Fruit fly (Drosophila melanogaster) whole organism, embryonic: ENCODE measurements around the gene CG3078.

Source experiments
- Ada2b ChIP-seq: fragments of 200-800 bp; sonication (Bioruptor generic); IDR thresholded peaks from 2 replicates; pipeline ENCODE4 v1.3.6; 2022; ENCODE audit warnings: missing biosample characterization, missing genetic modification characterization
- CG10321 ChIP-seq: fragments of 200-800 bp; sonication (Bioruptor generic); IDR thresholded peaks from 2 replicates; pipeline ENCODE4 v1.3.6; 2022; ENCODE audit warnings: missing biosample characterization, missing genetic modification characterization
- CG11560 ChIP-seq: fragments of 200-800 bp; sonication (Bioruptor generic); IDR thresholded peaks from 3 replicates; pipeline ENCODE4 v1.3.6; 2022; ENCODE audit warnings: missing biosample characterization, missing genetic modification characterization
- CG11723 ChIP-seq: fragments of 200-800 bp; sonication (Bioruptor generic); optimal IDR thresholded peaks from 2 replicates; lab custom pipeline; 2017; ENCODE audit warnings: missing biosample characterization, mild to moderate bottlenecking, missing genetic modification characterization
- CG12299 ChIP-seq: fragments of 200-800 bp; sonication (Bioruptor generic); optimal IDR thresholded peaks from 2 replicates; lab custom pipeline; 2018; ENCODE audit warnings: missing biosample characterization, mild to moderate bottlenecking, missing genetic modification characterization
- CG14860 ChIP-seq: fragments of 200-800 bp; sonication (Bioruptor generic); IDR thresholded peaks from 3 replicates; pipeline ENCODE4 v1.3.6; 2022; ENCODE audit warnings: missing biosample characterization, missing genetic modification characterization; ENCODE audit not compliant: partially characterized antibody
- CG15601 ChIP-seq: fragments of 200-800 bp; sonication (Bioruptor generic); optimal IDR thresholded peaks from 3 replicates; lab custom pipeline; 2019; ENCODE audit warnings: missing biosample characterization, mild to moderate bottlenecking, missing genetic modification characterization, moderate library complexity
- CG17359 ChIP-seq: fragments of 200-800 bp; sonication (Bioruptor generic); optimal IDR thresholded peaks from 3 replicates; lab custom pipeline; 2018; ENCODE audit warnings: missing biosample characterization, mild to moderate bottlenecking, missing genetic modification characterization, moderate library complexity
- CG17361 ChIP-seq: fragments of 200-800 bp; sonication (Bioruptor generic); IDR thresholded peaks from 3 replicates; pipeline ENCODE4 v1.3.6; 2022; ENCODE audit warnings: missing biosample characterization, missing genetic modification characterization
- CG17612 ChIP-seq: fragments of 200-800 bp; sonication (Bioruptor generic); IDR thresholded peaks from 2 replicates; pipeline ENCODE4 v1.3.6; 2022; ENCODE audit warnings: missing biosample characterization, missing genetic modification characterization
- CG31224 ChIP-seq: fragments of 200-800 bp; sonication (Bioruptor generic); IDR thresholded peaks from 2 replicates; pipeline ENCODE4 v1.3.6; 2022; ENCODE audit warnings: missing biosample characterization, missing genetic modification characterization
- CG31365 ChIP-seq: fragments of 200-800 bp; sonication (Bioruptor generic); optimal IDR thresholded peaks from 2 replicates; lab custom pipeline; 2018; ENCODE audit warnings: missing biosample characterization, mild to moderate bottlenecking, missing genetic modification characterization
- CG33213 ChIP-seq: fragments of 200-800 bp; sonication (Bioruptor generic); optimal IDR thresholded peaks from 3 replicates; lab custom pipeline; 2016; ENCODE audit warnings: missing biosample characterization, missing genetic modification characterization
- CG4282 ChIP-seq: fragments of 200-800 bp; sonication (Bioruptor generic); optimal IDR thresholded peaks from 2 replicates; lab custom pipeline; 2016; ENCODE audit warnings: missing biosample characterization, missing genetic modification characterization
- CG43689 ChIP-seq: fragments of 200-800 bp; sonication (Bioruptor generic); IDR thresholded peaks from 2 replicates; pipeline ENCODE4 v1.3.6; 2022; ENCODE audit warnings: missing biosample characterization, missing genetic modification characterization
- CG4854 ChIP-seq: fragments of 200-800 bp; sonication (Bioruptor generic); optimal IDR thresholded peaks from 2 replicates; lab custom pipeline; 2016; ENCODE audit warnings: missing biosample characterization, missing genetic modification characterization, inconsistent platforms
- CG5245 ChIP-seq: fragments of 200-800 bp; sonication (Bioruptor generic); optimal IDR thresholded peaks from 3 replicates; lab custom pipeline; 2016; ENCODE audit warnings: missing biosample characterization, missing genetic modification characterization
- CG5953 ChIP-seq: fragments of 200-800 bp; sonication (Bioruptor generic); IDR thresholded peaks from 2 replicates; pipeline ENCODE4 v1.3.6; 2022; ENCODE audit warnings: missing biosample characterization, missing genetic modification characterization
- CG6689 ChIP-seq: fragments of 200-800 bp; sonication (Bioruptor generic); IDR thresholded peaks from 2 replicates; pipeline ENCODE4 v1.3.6; 2022; ENCODE audit warnings: missing biosample characterization, missing genetic modification characterization
- CG8290 ChIP-seq, 3 experiments: fragments of 200-800 bp; sonication (Bioruptor generic); optimal IDR thresholded peaks; 2 replicates each; lab custom pipeline; 2016 to 2019; ENCODE audit warnings: missing biosample characterization in 3 of 3, missing genetic modification characterization in 3 of 3, mild to moderate bottlenecking in 2 of 3, moderate library complexity in 1 of 3
- CG9932 ChIP-seq: fragments of 200-800 bp; sonication (Bioruptor generic); IDR thresholded peaks from 2 replicates; pipeline ENCODE4 v1.3.6; 2022; ENCODE audit warnings: missing biosample characterization, missing genetic modification characterization
- Dip2 ChIP-seq: fragments of 200-800 bp; sonication (Bioruptor generic); IDR thresholded peaks from 2 replicates; pipeline ENCODE4 v1.3.6; 2022; ENCODE audit warnings: missing biosample characterization, missing genetic modification characterization
- Dref ChIP-seq: fragments of 200-800 bp; sonication (Bioruptor generic); IDR thresholded peaks from 2 replicates; pipeline ENCODE4 v1.3.6; 2022; ENCODE audit warnings: missing biosample characterization, missing genetic modification characterization
- E2f1 ChIP-seq: fragments of 200-800 bp; sonication (Bioruptor generic); IDR thresholded peaks from 2 replicates; pipeline ENCODE4 v1.3.6; 2022; ENCODE audit warnings: missing biosample characterization, missing genetic modification characterization
- Gug ChIP-seq: fragments of 200-800 bp; sonication (Bioruptor generic); IDR thresholded peaks from 4 replicates; pipeline ENCODE4 v1.3.6; 2022; ENCODE audit warnings: missing biosample characterization, missing genetic modification characterization
- Hr3 ChIP-seq: fragments of 200-800 bp; sonication (Bioruptor generic); optimal IDR thresholded peaks from 3 replicates; lab custom pipeline; 2016; ENCODE audit warnings: missing biosample characterization, missing genetic modification characterization
- MBD-R2 ChIP-seq: fragments of 200-800 bp; sonication (Bioruptor generic); IDR thresholded peaks from 2 replicates; pipeline ENCODE4 v1.3.6; 2022; ENCODE audit warnings: missing biosample characterization, missing genetic modification characterization
- Meics ChIP-seq: fragments of 200-800 bp; sonication (Bioruptor generic); optimal IDR thresholded peaks from 2 replicates; lab custom pipeline; 2017; ENCODE audit warnings: missing biosample characterization, mild to moderate bottlenecking, missing genetic modification characterization
- Mes4 ChIP-seq: fragments of 200-800 bp; sonication (Bioruptor generic); optimal IDR thresholded peaks from 2 replicates; lab custom pipeline; 2016; ENCODE audit warnings: missing biosample characterization, missing genetic modification characterization
- Optix ChIP-seq: fragments of 200-800 bp; sonication (Bioruptor generic); IDR thresholded peaks from 3 replicates; pipeline ENCODE4 v1.3.6; 2022; ENCODE audit warnings: missing biosample characterization, missing genetic modification characterization
- Scr ChIP-seq: fragments of 200-800 bp; sonication (Bioruptor generic); IDR thresholded peaks from 2 replicates; pipeline ENCODE4 v1.3.6; 2022; ENCODE audit warnings: missing biosample characterization, missing genetic modification characterization; ENCODE audit not compliant: partially characterized antibody
- Stat92E ChIP-seq, 3 experiments: fragments of >200 bp in 2 of 3; fragments of 200-800 bp in 1 of 3; sonication (Bioruptor generic) in 1 of 3; optimal IDR thresholded peaks; 2 replicates each; lab custom pipeline; 2017 to 2019; ENCODE audit warnings: missing biosample characterization in 3 of 3, missing genetic modification characterization in 3 of 3, mild to moderate bottlenecking in 1 of 3, moderate library complexity in 1 of 3
- TFAM ChIP-seq: fragments of 200-800 bp; sonication (Bioruptor generic); optimal IDR thresholded peaks from 2 replicates; lab custom pipeline; 2017; ENCODE audit warnings: missing biosample characterization, missing genetic modification characterization, inconsistent platforms
- az2 ChIP-seq: fragments of 200-800 bp; sonication (Bioruptor generic); optimal IDR thresholded peaks from 3 replicates; lab custom pipeline; 2016; ENCODE audit warnings: missing biosample characterization, missing genetic modification characterization
- bowl ChIP-seq: fragments of 200-800 bp; sonication (Bioruptor generic); IDR thresholded peaks from 2 replicates; pipeline ENCODE4 v1.3.6; 2022; ENCODE audit warnings: missing biosample characterization, missing genetic modification characterization
- chif ChIP-seq, 2 experiments: fragments of 200-800 bp; sonication (Bioruptor generic); optimal IDR thresholded peaks; 3 replicates each; lab custom pipeline; 2016; ENCODE audit warnings: missing biosample characterization in 2 of 2, missing genetic modification characterization in 2 of 2
- hb ChIP-seq: fragments of 200-800 bp; sonication (Bioruptor generic); IDR thresholded peaks from 3 replicates; pipeline ENCODE4 v1.3.6; 2022; ENCODE audit warnings: missing biosample characterization, missing genetic modification characterization; ENCODE audit not compliant: partially characterized antibody
- hkb ChIP-seq, 2 experiments: fragments of 200-800 bp in 1 of 2; fragments of >200 bp in 1 of 2; sonication (Bioruptor generic) in 1 of 2; IDR thresholded peaks in 1 of 2; optimal IDR thresholded peaks in 1 of 2; 2 replicates each; pipeline versions ENCODE4 v1.3.6 to Lab custom; 2017 to 2022; ENCODE audit warnings: missing biosample characterization in 1 of 2, missing genetic modification characterization in 1 of 2
- jumu ChIP-seq: fragments of 200-800 bp; sonication (Bioruptor generic); optimal IDR thresholded peaks from 3 replicates; lab custom pipeline; 2016; ENCODE audit warnings: missing biosample characterization, missing genetic modification characterization
- nerfin-1 ChIP-seq: fragments of 200-800 bp; sonication (Bioruptor generic); optimal IDR thresholded peaks from 3 replicates; lab custom pipeline; 2019; ENCODE audit warnings: missing biosample characterization, mild to moderate bottlenecking, missing genetic modification characterization, moderate library complexity
- psq ChIP-seq: fragments of 200-800 bp; sonication (Bioruptor generic); optimal IDR thresholded peaks from 2 replicates; lab custom pipeline; 2017; ENCODE audit warnings: missing biosample characterization, missing genetic modification characterization
- pum ChIP-seq: fragments of 200-800 bp; sonication (Bioruptor generic); optimal IDR thresholded peaks from 2 replicates; lab custom pipeline; 2016; ENCODE audit warnings: missing biosample characterization, missing genetic modification characterization
- rib ChIP-seq: fragments of 200-800 bp; sonication (Bioruptor generic); IDR thresholded peaks from 2 replicates; pipeline ENCODE4 v1.3.6; 2022; ENCODE audit warnings: missing biosample characterization, missing genetic modification characterization
- schlank ChIP-seq: fragments of 200-800 bp; sonication (Bioruptor generic); optimal IDR thresholded peaks from 2 replicates; lab custom pipeline; 2018; ENCODE audit warnings: missing biosample characterization, mild to moderate bottlenecking, missing genetic modification characterization
- ssp ChIP-seq: fragments of 200-800 bp; sonication (Bioruptor generic); IDR thresholded peaks from 2 replicates; pipeline ENCODE4 v1.3.6; 2022; ENCODE audit warnings: missing biosample characterization, missing genetic modification characterization
- stwl ChIP-seq: fragments of 200-800 bp; sonication (Bioruptor generic); optimal IDR thresholded peaks from 3 replicates; lab custom pipeline; 2018; ENCODE audit warnings: missing biosample characterization, mild to moderate bottlenecking, missing genetic modification characterization, moderate library complexity
- twi ChIP-seq: fragments of 200-800 bp; optimal IDR thresholded peaks from 2 replicates; lab custom pipeline; 2019; ENCODE audit warnings: missing biosample characterization, mild to moderate bottlenecking, missing genetic modification characterization, moderate library complexity
- unc-4 ChIP-seq: fragments of 200-800 bp; sonication (Bioruptor generic); IDR thresholded peaks from 2 replicates; pipeline ENCODE4 v1.3.6; 2022; ENCODE audit warnings: missing biosample characterization, missing genetic modification characterization; ENCODE audit not compliant: partially characterized antibody
- usp ChIP-seq: fragments of >200 bp; optimal IDR thresholded peaks from 2 replicates; lab custom pipeline; 2017; ENCODE audit warnings: missing biosample characterization, missing genetic modification characterization

CG3078 gene

dm6 chrX:2300293-2301068 lies 40.8 kb upstream of the CG3078 start (continued):
- TF ChIP-seq MBD-R2 (GFP tag; lab: Robert Waterston, UW) (peak; percentile 78), CG17359 (tag; lab: Kevin White, UChicago) (peak; percentile 97), CG43689 (GFP tag; lab: Robert Waterston, UW) (peak; percentile 93), CG15601 (tag; lab: Kevin White, UChicago) (peak; percentile 91), nerfin-1 (peak; percentile 84), stwl (tag; lab: Kevin White, UChicago) (peak; percentile 21), rib (peak; percentile 94), CG17612 (GFP tag; lab: Robert Waterston, UW) (peak; percentile 91), Scr (GFP tag; lab: Robert Waterston, UW) (no peak), Meics (peak; percentile 92), CG10321 (GFP tag; lab: Robert Waterston, UW) (peak; percentile 84), az2 (GFP tag; lab: Kevin White, UChicago) (peak; percentile 93), Hr3 (GFP tag; lab: Kevin White, UChicago) (peak; percentile 90), CG17361 (GFP tag; lab: Robert Waterston, UW) (peak; percentile 90), hb (GFP tag; lab: Robert Waterston, UW) (no peak), CG4282 (GFP tag; lab: Kevin White, UChicago) (peak; percentile 84), CG31224 (GFP tag; lab: Robert Waterston, UW) (peak; percentile 88), CG5953 (GFP tag; lab: Robert Waterston, UW) (peak; percentile 98), usp (no peak), Dip2 (0 out of 2 replicates have a peak, but pooled peaks have one; percentile 40), E2f1 (GFP tag; lab: Robert Waterston, UW) (peak; percentile 97), CG4854 (GFP tag; lab: Kevin White, UChicago) (peak; percentile 88), CG11560 (peak; percentile 84), CG31365 (peak; percentile 83), jumu (peak; percentile 90), psq (GFP tag; lab: Kevin White, UChicago) (peak; percentile 79), unc-4 (GFP tag; lab: Robert Waterston, UW) (no peak), Mes4 (GFP tag; lab: Kevin White, UChicago) (peak; percentile 93), bowl (GFP tag; lab: Robert Waterston, UW) (peak; percentile 96), chif (GFP tag; optimal IDR thresholded peaks at IDR 0.05; lab: Kevin White, UChicago) (peak; percentile 89 to 92), pum (GFP tag; lab: Kevin White, UChicago) (peak; percentile 93), CG11723 (peak; percentile 92), ssp (GFP tag; lab: Robert Waterston, UW) (peak; percentile 90), CG6689 (peak; percentile 97), CG5245 (GFP tag; lab: Kevin White, UChicago) (peak; percentile 90), CG33213 (GFP tag; lab: Kevin White, UChicago) (peak; percentile 89), Optix (peak; percentile 98), twi (peak; percentile 91), CG14860 (GFP tag; lab: Robert Waterston, UW) (no peak), CG9932 (GFP tag; lab: Robert Waterston, UW) (peak; percentile 94), schlank (peak; percentile 94), CG8290 (GFP tag; optimal IDR thresholded peaks at IDR 0.05; lab: Kevin White, UChicago) (peak; percentile 35), CG8290 (tag; optimal IDR thresholded peaks at IDR 0.05; lab: Kevin White, UChicago) (peak; percentile 10 to 100), TFAM (peak; percentile 74), Ada2b (GFP tag; lab: Robert Waterston, UW) (peak; percentile 95), hkb (optimal IDR thresholded peaks at IDR 0.05; lab: Kevin White, UChicago) (no peak), hkb (GFP tag; IDR thresholded peaks at IDR 0.05; lab: Robert Waterston, UW) (peak; percentile 98), Stat92E (GFP tag; optimal IDR thresholded peaks at IDR 0.05; lab: Kevin White, UChicago) (peak in 1 of 3 experiments; percentile 87), Dref (GFP tag; lab: Robert Waterston, UW) (peak; percentile 32; the same call in 1 of the 2 replicates), CG12299 (peak; percentile 89), Gug (peak; percentile 98)
